Worm (Caenorhabditis elegans) whole organism, L1 larva: ENCODE results near the gene C55A1.4.
A peak's percentile ranks its signal among the peaks of the same experiment; 100 is the strongest.

Source experiments
- C04F5.9 ChIP-seq: sonication (generic microtip); optimal IDR thresholded peaks from 2 replicates; lab custom pipeline; 2016; ENCODE audit warnings: missing genetic modification characterization, missing compliant biosample characterization
- C16A3.4 ChIP-seq: fragments of 150-350 bp; optimal IDR thresholded peaks from 2 replicates; lab custom pipeline; 2014; ENCODE audit warnings: missing biosample characterization, missing genetic modification characterization
- alr-1 ChIP-seq: fragments of 200-800 bp; sonication (Bioruptor generic); optimal IDR thresholded peaks from 2 replicates; lab custom pipeline; 2018; ENCODE audit warnings: borderline replicate concordance, mild to moderate bottlenecking, missing genetic modification characterization, missing compliant biosample characterization
- blmp-1 ChIP-seq: fragments of 150-350 bp; optimal IDR thresholded peaks from 2 replicates; lab custom pipeline; 2014; ENCODE audit warnings: missing biosample characterization, missing genetic modification characterization
- ceh-82 ChIP-seq, 3 experiments: fragments of 150-350 bp in 1 of 3; sonication (generic microtip) in 2 of 3; optimal IDR thresholded peaks; 2 replicates each; lab custom pipeline; 2014 to 2017; ENCODE audit warnings: missing biosample characterization in 3 of 3, missing genetic modification characterization in 3 of 3
- ceh-88 ChIP-seq: fragments of 200-800 bp; sonication (Bioruptor generic); IDR thresholded peaks from 2 replicates; pipeline ENCODE4 v1.3.6; 2022; ENCODE audit warnings: missing genetic modification characterization, missing compliant biosample characterization
- dpl-1 ChIP-seq, 3 experiments: fragments of 150-350 bp in 2 of 3; sonication (generic microtip) in 1 of 3; optimal IDR thresholded peaks; 2 replicates each; lab custom pipeline; 2014 to 2017; ENCODE audit warnings: missing biosample characterization in 3 of 3, missing genetic modification characterization in 3 of 3, missing genetic modification reagents in 3 of 3
- dsc-1 ChIP-seq: sonication (generic microtip); optimal IDR thresholded peaks from 2 replicates; lab custom pipeline; 2016; ENCODE audit warnings: mild to moderate bottlenecking, missing genetic modification characterization, missing compliant biosample characterization
- efl-1 ChIP-seq, 4 experiments: fragments of 150-350 bp; optimal IDR thresholded peaks in 3 of 4; peaks in 1 of 4; 1 replicate in 1 of 4; 2 replicates in 3 of 4; lab custom pipeline; 2014; ENCODE audit warnings: missing biosample characterization in 2 of 4, missing genetic modification characterization in 2 of 4, missing genetic modification reagents in 2 of 4
- egl-27 ChIP-seq, 2 experiments: fragments of 150-350 bp in 1 of 2; sonication (generic microtip); optimal IDR thresholded peaks; 3 replicates each; lab custom pipeline; 2017 to 2018; ENCODE audit warnings: missing biosample characterization in 2 of 2, missing genetic modification characterization in 2 of 2, missing genetic modification reagents in 2 of 2
- elt-2 ChIP-seq: sonication (generic microtip); optimal IDR thresholded peaks from 2 replicates; lab custom pipeline; 2016; ENCODE audit warnings: missing genetic modification characterization, mild to moderate bottlenecking, inconsistent platforms, missing compliant biosample characterization, missing genetic modification reagents
- elt-3 ChIP-seq, 6 experiments: fragments of 150-350 bp in 1 of 6; sonication (generic microtip); optimal IDR thresholded peaks; 2 replicates each; lab custom pipeline; 2017 to 2018; ENCODE audit warnings: missing biosample characterization in 6 of 6, missing genetic modification characterization in 6 of 6, inconsistent platforms in 1 of 6
- fkh-8 ChIP-seq: sonication (generic microtip); optimal IDR thresholded peaks from 2 replicates; lab custom pipeline; 2016; ENCODE audit warnings: mild to moderate bottlenecking, missing genetic modification characterization, missing compliant biosample characterization
- fos-1 ChIP-seq: fragments of 150-350 bp; optimal IDR thresholded peaks from 2 replicates; lab custom pipeline; 2014; ENCODE audit warnings: missing biosample characterization, missing genetic modification characterization
- grh-1 ChIP-seq: fragments of 200-800 bp; sonication (Bioruptor generic); IDR thresholded peaks from 2 replicates; pipeline ENCODE4 v1.3.6; 2022; ENCODE audit warnings: missing genetic modification reagents, missing genetic modification characterization, missing compliant biosample characterization
- jun-1 ChIP-seq: fragments of 150-350 bp; optimal IDR thresholded peaks from 2 replicates; lab custom pipeline; 2014; ENCODE audit warnings: missing biosample characterization, missing genetic modification reagents, missing genetic modification characterization
- lin-14 ChIP-seq: fragments of 200-800 bp; sonication (Bioruptor generic); optimal IDR thresholded peaks from 2 replicates; lab custom pipeline; 2018; ENCODE audit warnings: mild to moderate bottlenecking, missing genetic modification characterization, moderate library complexity, missing compliant biosample characterization
- lin-35 ChIP-seq, 2 experiments: fragments of 150-350 bp; optimal IDR thresholded peaks; 2 replicates each; lab custom pipeline; 2014; ENCODE audit warnings: missing biosample characterization in 2 of 2, missing genetic modification characterization in 2 of 2, missing genetic modification reagents in 2 of 2
- lsy-2 ChIP-seq, 2 experiments: fragments of 150-350 bp; optimal IDR thresholded peaks; 2 replicates each; lab custom pipeline; 2014; ENCODE audit warnings: missing biosample characterization in 2 of 2, missing genetic modification characterization in 2 of 2
- mdl-1 ChIP-seq, 2 experiments: fragments of 150-350 bp; optimal IDR thresholded peaks; 2 replicates each; lab custom pipeline; 2014 to 2017; ENCODE audit warnings: missing biosample characterization in 2 of 2, missing genetic modification characterization in 2 of 2, inconsistent platforms in 1 of 2
- mep-1 ChIP-seq: fragments of 150-350 bp; optimal IDR thresholded peaks from 2 replicates; lab custom pipeline; 2014; ENCODE audit warnings: missing biosample characterization, missing genetic modification characterization
- nhr-11 ChIP-seq: fragments of 150-350 bp; optimal IDR thresholded peaks from 2 replicates; lab custom pipeline; 2014; ENCODE audit warnings: missing biosample characterization, missing genetic modification characterization
- nhr-20 ChIP-seq: sonication (generic microtip); optimal IDR thresholded peaks from 2 replicates; lab custom pipeline; 2016; ENCODE audit warnings: mild to moderate bottlenecking, missing genetic modification characterization, missing compliant biosample characterization
- nhr-71 ChIP-seq: sonication (generic microtip); optimal IDR thresholded peaks from 2 replicates; lab custom pipeline; 2016; ENCODE audit warnings: mild to moderate bottlenecking, missing genetic modification characterization, moderate library complexity, missing compliant biosample characterization
- nhr-76 ChIP-seq: sonication (generic microtip); optimal IDR thresholded peaks from 2 replicates; lab custom pipeline; 2017; ENCODE audit warnings: missing biosample characterization, missing genetic modification characterization
- nhr-77 ChIP-seq: fragments of 150-350 bp; optimal IDR thresholded peaks from 2 replicates; lab custom pipeline; 2014; ENCODE audit warnings: missing biosample characterization, missing genetic modification characterization
- nhr-85 ChIP-seq: sonication (generic microtip); peaks from one replicate; lab custom pipeline; 2016; ENCODE audit warnings: missing genetic modification characterization, inconsistent platforms, missing compliant biosample characterization
- nhr-90 ChIP-seq: sonication (generic microtip); optimal IDR thresholded peaks from 2 replicates; lab custom pipeline; 2016; ENCODE audit warnings: mild to moderate bottlenecking, missing genetic modification characterization, missing compliant biosample characterization; ENCODE audit not compliant: poor library complexity
- pag-3 ChIP-seq: sonication (generic microtip); optimal IDR thresholded peaks from 2 replicates; lab custom pipeline; 2017; ENCODE audit warnings: missing genetic modification characterization, mild to moderate bottlenecking, missing compliant biosample characterization, antibody characterized with exemption, borderline replicate concordance; ENCODE audit not compliant: insufficient read depth
- rnt-1 ChIP-seq: sonication (generic microtip); optimal IDR thresholded peaks from 2 replicates; lab custom pipeline; 2016; ENCODE audit warnings: mild to moderate bottlenecking, missing genetic modification characterization, moderate library complexity, missing compliant biosample characterization
- skn-1 ChIP-seq: fragments of 150-350 bp; optimal IDR thresholded peaks from 2 replicates; lab custom pipeline; 2014; ENCODE audit warnings: missing biosample characterization, missing genetic modification characterization
- snpc-4 ChIP-seq: fragments of 150-350 bp; optimal IDR thresholded peaks from 2 replicates; lab custom pipeline; 2014; ENCODE audit warnings: missing biosample characterization, missing genetic modification characterization
- snu-23 ChIP-seq: sonication (generic microtip); optimal IDR thresholded peaks from 2 replicates; lab custom pipeline; 2016; ENCODE audit warnings: missing genetic modification characterization, missing compliant biosample characterization
- sptf-1 ChIP-seq: fragments of 150-350 bp; optimal IDR thresholded peaks from 2 replicates; lab custom pipeline; 2014; ENCODE audit warnings: missing biosample characterization, missing genetic modification characterization
- swsn-7 ChIP-seq: sonication (generic microtip); optimal IDR thresholded peaks from 2 replicates; lab custom pipeline; 2016; ENCODE audit warnings: missing genetic modification characterization, missing compliant biosample characterization
- tbx-2 ChIP-seq: sonication (generic microtip); optimal IDR thresholded peaks from 2 replicates; lab custom pipeline; 2016; ENCODE audit warnings: missing genetic modification characterization, missing compliant biosample characterization
- unc-130 ChIP-seq: fragments of 150-350 bp; optimal IDR thresholded peaks from 2 replicates; lab custom pipeline; 2017; ENCODE audit warnings: missing biosample characterization, missing genetic modification characterization, inconsistent platforms
- unc-30 ChIP-seq: sonication (generic microtip); optimal IDR thresholded peaks from 2 replicates; lab custom pipeline; 2017; ENCODE audit warnings: missing biosample characterization, missing genetic modification characterization
- zip-4 ChIP-seq: fragments of 200-800 bp; sonication (Bioruptor generic); optimal IDR thresholded peaks from 2 replicates; lab custom pipeline; 2018; ENCODE audit warnings: mild to moderate bottlenecking, missing genetic modification characterization, moderate library complexity, missing compliant biosample characterization
- ztf-4 ChIP-seq: fragments of 150-350 bp; optimal IDR thresholded peaks from 2 replicates; lab custom pipeline; 2014; ENCODE audit warnings: missing biosample characterization, missing genetic modification characterization

C55A1.4 gene

DNA sequence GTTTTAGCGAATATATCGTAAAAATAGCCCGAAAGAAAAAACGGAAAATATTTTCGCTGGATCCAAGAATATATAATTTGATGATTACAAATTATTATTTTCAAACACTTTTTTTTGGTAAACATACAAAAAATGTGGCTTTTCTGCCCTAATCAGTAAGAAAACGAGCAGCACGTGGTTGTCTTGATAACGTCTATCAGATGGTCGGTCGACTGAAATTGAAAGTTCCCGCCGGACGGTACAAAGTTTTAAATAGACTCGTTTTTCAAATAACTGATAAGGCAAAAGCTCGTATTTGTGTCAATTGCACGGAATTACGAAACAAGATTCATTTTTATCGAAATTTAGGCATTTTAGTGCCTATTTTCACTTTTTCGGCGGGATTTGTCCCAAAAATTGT, 23.6 kb upstream of the C55A1.4 start (continued):
- TF ChIP-seq nhr-76 (tag; lab: Kevin White, UChicago) (no peak), blmp-1 (tag; lab: Kevin White, UChicago) (peak; percentile 46), skn-1 (tag; lab: Kevin White, UChicago) (no peak), fos-1 (tag; lab: Kevin White, UChicago) (no peak), nhr-90 (tag; lab: Kevin White, UChicago) (peak; percentile 63), sptf-1 (tag; lab: Kevin White, UChicago) (no peak), snpc-4 (tag; lab: Kevin White, UChicago) (no peak), jun-1 (no peak), nhr-85 (tag; lab: Kevin White, UChicago) (no peak), ceh-88 (no peak), unc-130 (tag; lab: Kevin White, UChicago) (no peak), fkh-8 (tag; lab: Kevin White, UChicago) (no peak), zip-4 (GFP tag; lab: Kevin White, UChicago) (no peak), snu-23 (GFP tag; lab: Kevin White, UChicago) (no peak)

DNA sequence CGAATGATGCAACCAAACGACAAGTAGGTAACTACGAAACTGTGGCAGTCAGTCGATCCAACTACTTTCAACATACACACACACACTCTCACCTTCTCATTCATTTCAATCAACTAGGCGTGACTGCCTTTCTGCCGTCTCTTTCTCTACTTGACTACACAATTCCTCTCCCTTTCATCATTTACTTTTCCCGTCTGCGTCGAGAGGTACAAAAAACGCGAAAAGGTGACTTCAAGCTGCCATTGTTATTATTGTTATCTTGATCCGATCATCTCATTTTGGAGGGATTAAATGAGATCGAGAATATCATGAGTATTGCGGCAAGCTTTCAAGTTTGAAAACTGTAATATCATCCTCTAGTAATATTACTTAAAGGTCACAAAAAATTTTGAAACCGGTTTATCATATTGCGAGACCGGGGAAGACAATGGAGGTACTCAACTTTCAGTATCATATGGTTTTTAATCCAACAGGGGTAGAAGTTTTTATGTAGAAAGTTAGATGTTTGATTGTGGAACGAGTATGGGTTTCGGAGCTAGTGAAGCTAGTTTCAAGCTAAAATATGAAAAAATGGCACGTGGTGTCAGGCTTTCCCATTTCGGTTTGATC, 21.1 kb upstream of the C55A1.4 start:
- TF ChIP-seq elt-2 (tag; lab: Kevin White, UChicago) (peak; percentile 15), unc-30 (tag; lab: Kevin White, UChicago) (no peak), dsc-1 (no peak), snu-23 (GFP tag; lab: Kevin White, UChicago) (peak; percentile 62), ztf-4 (no peak), blmp-1 (tag; lab: Kevin White, UChicago) (peak; percentile 95), nhr-71 (tag; lab: Kevin White, UChicago) (peak; percentile 67), skn-1 (tag; lab: Kevin White, UChicago) (peak; percentile 12), nhr-11 (tag; lab: Kevin White, UChicago) (no peak), grh-1 (GFP tag; lab: Robert Waterston, UW) (peak; percentile 72), swsn-7 (tag; lab: Kevin White, UChicago) (peak; percentile 16), mep-1 (peak; percentile 59), nhr-85 (tag; lab: Kevin White, UChicago) (peak; percentile 89), fkh-8 (tag; lab: Kevin White, UChicago) (no peak), lin-14 (GFP tag; lab: Kevin White, UChicago) (peak; percentile 83), dpl-1 (GFP tag; optimal IDR thresholded peaks at IDR 0.05; lab: Kevin White, UChicago) (peak; percentile 2 to 23 (median 5)), tbx-2 (peak; percentile 20), rnt-1 (peak; percentile 58), alr-1 (no peak), C04F5.9 (no peak), ceh-82 (tag; optimal IDR thresholded peaks at IDR 0.05; lab: Kevin White, UChicago) (peak in 1 of 3 experiments; percentile 24), efl-1 (optimal IDR thresholded peaks at IDR 0.05; lab: Kevin White, UChicago) (peak; percentile 29 to 37), efl-1 (GFP tag; optimal IDR thresholded peaks at IDR 0.05 in 1 of 2; lab: Kevin White, UChicago) (peak; percentile 11 to 84), lsy-2 (tag; optimal IDR thresholded peaks at IDR 0.05; lab: Kevin White, UChicago) (peak; percentile 55 to 71), nhr-77 (tag; lab: Kevin White, UChicago) (peak; percentile 50), nhr-20 (tag; lab: Kevin White, UChicago) (peak; percentile 81), elt-3 (tag; optimal IDR thresholded peaks at IDR 0.05; lab: Kevin White, UChicago) (peak in 3 of 6 experiments; percentile 41 to 63 (median 59)), mdl-1 (tag; optimal IDR thresholded peaks at IDR 0.05; lab: Kevin White, UChicago) (peak in 1 of 2 experiments; percentile 62), lin-35 (GFP tag; optimal IDR thresholded peaks at IDR 0.05; lab: Kevin White, UChicago) (peak; percentile 7 to 58), pag-3 (tag; lab: Kevin White, UChicago) (peak; percentile 76), egl-27 (tag; optimal IDR thresholded peaks at IDR 0.05; lab: Kevin White, UChicago) (peak in 1 of 2 experiments; percentile 11), C16A3.4 (peak; percentile 47)
